Fruit fly (Drosophila melanogaster) whole organism, embryonic: Measurements from ENCODE around the gene Ctr9.

Experiments
- Atf3 ChIP-seq: fragments of 200-800 bp; sonication (Bioruptor generic); optimal IDR thresholded peaks from 3 replicates; lab custom pipeline; 2016; ENCODE audit warnings: missing biosample characterization, missing genetic modification characterization
- Awh ChIP-seq: fragments of 200-800 bp; sonication (Bioruptor generic); IDR thresholded peaks from 2 replicates; pipeline ENCODE4, ENCODE4 v1.3.6; 2022; ENCODE audit warnings: missing biosample characterization, missing genetic modification characterization
- B-H2 ChIP-seq: fragments of 200-800 bp; sonication (Bioruptor generic); optimal IDR thresholded peaks from 2 replicates; lab custom pipeline; 2018; ENCODE audit warnings: missing biosample characterization, mild to moderate bottlenecking, missing genetic modification characterization
- Bteb2 ChIP-seq: fragments of 200-800 bp; sonication (Bioruptor generic); optimal IDR thresholded peaks from 2 replicates; lab custom pipeline; 2016; ENCODE audit warnings: missing biosample characterization, missing genetic modification characterization
- CG13296 ChIP-seq: fragments of 200-800 bp; sonication (Bioruptor generic); optimal IDR thresholded peaks from 3 replicates; lab custom pipeline; 2018; ENCODE audit warnings: missing biosample characterization, mild to moderate bottlenecking, missing genetic modification characterization
- CG14667 ChIP-seq: fragments of 200-800 bp; sonication (Bioruptor generic); IDR thresholded peaks from 2 replicates; pipeline ENCODE4 v1.3.6; 2022; ENCODE audit warnings: missing biosample characterization, missing genetic modification characterization
- CG15011 ChIP-seq: fragments of 200-800 bp; sonication (Bioruptor generic); optimal IDR thresholded peaks from 3 replicates; lab custom pipeline; 2018; ENCODE audit warnings: missing biosample characterization, mild to moderate bottlenecking, missing genetic modification characterization
- CG15479 ChIP-seq: fragments of 200-800 bp; sonication (Bioruptor generic); optimal IDR thresholded peaks from 3 replicates; lab custom pipeline; 2019; ENCODE audit warnings: missing biosample characterization, mild to moderate bottlenecking, missing genetic modification characterization, moderate library complexity
- CG2120 ChIP-seq: fragments of 200-800 bp; sonication (Bioruptor generic); optimal IDR thresholded peaks from 3 replicates; lab custom pipeline; 2016; ENCODE audit warnings: missing biosample characterization, missing genetic modification characterization
- CG30403 ChIP-seq: fragments of 200-800 bp; sonication (Bioruptor generic); optimal IDR thresholded peaks from 3 replicates; lab custom pipeline; 2016; ENCODE audit warnings: missing biosample characterization, missing genetic modification characterization
- CG31441 ChIP-seq: fragments of 200-800 bp; sonication (Bioruptor generic); IDR thresholded peaks from 2 replicates; pipeline ENCODE4 v1.3.6; 2022; ENCODE audit warnings: missing biosample characterization, missing genetic modification characterization
- CG3407 ChIP-seq: fragments of 200-800 bp; sonication (Bioruptor generic); optimal IDR thresholded peaks from 2 replicates; lab custom pipeline; 2018; ENCODE audit warnings: missing biosample characterization, mild to moderate bottlenecking, missing genetic modification characterization
- CG4404 ChIP-seq: fragments of 200-800 bp; sonication (Bioruptor generic); IDR thresholded peaks from 2 replicates; pipeline ENCODE4 v1.3.6; 2022; ENCODE audit warnings: missing biosample characterization, missing genetic modification characterization
- CG4730 ChIP-seq: fragments of 200-800 bp; sonication (Bioruptor generic); IDR thresholded peaks from 2 replicates; pipeline ENCODE4 v1.3.6; 2022; ENCODE audit warnings: missing biosample characterization, missing genetic modification characterization
- CG5245 ChIP-seq: fragments of 200-800 bp; sonication (Bioruptor generic); optimal IDR thresholded peaks from 3 replicates; lab custom pipeline; 2016; ENCODE audit warnings: missing biosample characterization, missing genetic modification characterization
- CG6654 ChIP-seq: fragments of 200-800 bp; sonication (Bioruptor generic); optimal IDR thresholded peaks from 2 replicates; lab custom pipeline; 2017; ENCODE audit warnings: missing biosample characterization, mild to moderate bottlenecking, missing genetic modification characterization
- CG6683 ChIP-seq: fragments of 200-800 bp; sonication (Bioruptor generic); optimal IDR thresholded peaks from 2 replicates; lab custom pipeline; 2017; ENCODE audit warnings: missing biosample characterization, mild to moderate bottlenecking, missing genetic modification characterization, missing genetic modification reagents
- CG8478 ChIP-seq: fragments of >200 bp; optimal IDR thresholded peaks from 2 replicates; lab custom pipeline; 2018
- CG8765 ChIP-seq: fragments of 200-800 bp; sonication (Bioruptor generic); IDR thresholded peaks from 2 replicates; pipeline ENCODE4 v1.3.6; 2022; ENCODE audit warnings: missing biosample characterization, missing genetic modification characterization
- CG8924 ChIP-seq: fragments of 200-800 bp; optimal IDR thresholded peaks from 3 replicates; lab custom pipeline; 2019; ENCODE audit warnings: missing biosample characterization, mild to moderate bottlenecking, missing genetic modification characterization, moderate library complexity
- CoRest ChIP-seq: fragments of 200-800 bp; sonication (Bioruptor generic); optimal IDR thresholded peaks from 3 replicates; lab custom pipeline; 2018; ENCODE audit warnings: missing biosample characterization, mild to moderate bottlenecking, missing genetic modification characterization, moderate library complexity
- D19A ChIP-seq: fragments of 200-800 bp; optimal IDR thresholded peaks from 3 replicates; lab custom pipeline; 2019; ENCODE audit warnings: missing biosample characterization, mild to moderate bottlenecking, missing genetic modification characterization, moderate library complexity
- Dad ChIP-seq: fragments of 200-800 bp; sonication (Bioruptor generic); optimal IDR thresholded peaks from 3 replicates; lab custom pipeline; 2016; ENCODE audit warnings: missing biosample characterization, missing genetic modification characterization
- E2f2 ChIP-seq: fragments of 200-800 bp; sonication (Bioruptor generic); IDR thresholded peaks from 2 replicates; pipeline ENCODE4 v1.3.6; 2022; ENCODE audit warnings: missing biosample characterization, missing genetic modification characterization
- Fer3 ChIP-seq: fragments of 200-800 bp; sonication (Bioruptor generic); optimal IDR thresholded peaks from 2 replicates; lab custom pipeline; 2018; ENCODE audit warnings: missing biosample characterization, mild to moderate bottlenecking, missing genetic modification characterization, moderate library complexity
- Lim3 ChIP-seq: fragments of 200-800 bp; sonication (Bioruptor generic); IDR thresholded peaks from 2 replicates; pipeline ENCODE4 v1.3.6; 2022; ENCODE audit warnings: missing biosample characterization, missing genetic modification characterization
- Lpt ChIP-seq: fragments of >200 bp; optimal IDR thresholded peaks from 2 replicates; lab custom pipeline; 2018; ENCODE audit warnings: missing biosample characterization, missing genetic modification characterization
- MTF-1 ChIP-seq: fragments of 200-800 bp; sonication (Bioruptor generic); optimal IDR thresholded peaks from 2 replicates; lab custom pipeline; 2018; ENCODE audit warnings: missing biosample characterization, mild to moderate bottlenecking, missing genetic modification characterization, borderline replicate concordance
- Med ChIP-seq: fragments of 200-800 bp; sonication (Bioruptor generic); peaks from one replicate; lab custom pipeline; 2016; ENCODE audit warnings: missing biosample characterization, missing genetic modification characterization, mild to moderate bottlenecking, inconsistent platforms, moderate library complexity
- Meics ChIP-seq: fragments of 200-800 bp; sonication (Bioruptor generic); optimal IDR thresholded peaks from 2 replicates; lab custom pipeline; 2017; ENCODE audit warnings: missing biosample characterization, mild to moderate bottlenecking, missing genetic modification characterization
- Mrtf ChIP-seq: fragments of 200-800 bp; sonication (Bioruptor generic); IDR thresholded peaks from 3 replicates; pipeline ENCODE4 v1.3.6; 2022; ENCODE audit warnings: missing biosample characterization, missing genetic modification characterization
- NC2β ChIP-seq: fragments of 200-800 bp; sonication (Bioruptor generic); optimal IDR thresholded peaks from 2 replicates; lab custom pipeline; 2016; ENCODE audit warnings: missing biosample characterization, missing genetic modification characterization
- NFAT ChIP-seq: fragments of 200-800 bp; sonication (Bioruptor generic); IDR thresholded peaks from 2 replicates; pipeline ENCODE4 v1.3.6; 2022; ENCODE audit warnings: missing biosample characterization, missing genetic modification characterization
- Six4 ChIP-seq: fragments of 200-800 bp; sonication (Bioruptor generic); optimal IDR thresholded peaks from 2 replicates; lab custom pipeline; 2016; ENCODE audit warnings: missing biosample characterization, missing genetic modification characterization
- Stat92E ChIP-seq, 3 experiments: fragments of >200 bp in 2 of 3; fragments of 200-800 bp in 1 of 3; sonication (Bioruptor generic) in 1 of 3; optimal IDR thresholded peaks; 2 replicates each; lab custom pipeline; 2017 to 2019; ENCODE audit warnings: missing biosample characterization in 3 of 3, missing genetic modification characterization in 3 of 3, mild to moderate bottlenecking in 1 of 3, moderate library complexity in 1 of 3
- ac ChIP-seq: fragments of 200-800 bp; sonication (Bioruptor generic); optimal IDR thresholded peaks from 3 replicates; lab custom pipeline; 2017; ENCODE audit warnings: missing biosample characterization, mild to moderate bottlenecking, missing genetic modification characterization
- ash1 ChIP-seq: fragments of 200-800 bp; sonication (Bioruptor generic); optimal IDR thresholded peaks from 2 replicates; lab custom pipeline; 2018; ENCODE audit warnings: missing biosample characterization, mild to moderate bottlenecking, missing genetic modification characterization
- cas ChIP-seq: fragments of 200-800 bp; sonication (Bioruptor generic); IDR thresholded peaks from 2 replicates; pipeline ENCODE4 v1.3.6; 2022; ENCODE audit warnings: missing biosample characterization, missing genetic modification characterization
- caup ChIP-seq: fragments of 200-800 bp; sonication (Bioruptor generic); optimal IDR thresholded peaks from 3 replicates; lab custom pipeline; 2017; ENCODE audit warnings: missing biosample characterization, mild to moderate bottlenecking, missing genetic modification characterization, moderate library complexity; ENCODE audit not compliant: severe bottlenecking
- chm ChIP-seq: fragments of 200-800 bp; sonication (Bioruptor generic); IDR thresholded peaks from 2 replicates; pipeline ENCODE4 v1.3.6; 2022; ENCODE audit warnings: missing biosample characterization, missing genetic modification characterization
- crc ChIP-seq: fragments of 200-800 bp; sonication (Bioruptor generic); optimal IDR thresholded peaks from 2 replicates; lab custom pipeline; 2016; ENCODE audit warnings: missing biosample characterization, missing genetic modification characterization
- disco-r ChIP-seq: fragments of 200-800 bp; sonication (Bioruptor generic); optimal IDR thresholded peaks from 2 replicates; lab custom pipeline; 2016; ENCODE audit warnings: missing biosample characterization, missing genetic modification characterization
- gt ChIP-seq: fragments of 200-800 bp; sonication (Bioruptor generic); IDR thresholded peaks from 2 replicates; pipeline ENCODE4 v1.3.6; 2022; ENCODE audit warnings: missing biosample characterization, missing genetic modification characterization
- klu ChIP-seq: fragments of 200-800 bp; sonication (Bioruptor generic); IDR thresholded peaks from 2 replicates; pipeline ENCODE4 v1.3.6; 2022; ENCODE audit warnings: missing biosample characterization, missing genetic modification characterization
- lilli ChIP-seq: fragments of 200-800 bp; sonication (Bioruptor generic); optimal IDR thresholded peaks from 3 replicates; lab custom pipeline; 2016; ENCODE audit warnings: missing biosample characterization, missing genetic modification characterization
- oc ChIP-seq: fragments of 200-800 bp; sonication (Bioruptor generic); optimal IDR thresholded peaks from 2 replicates; lab custom pipeline; 2018; ENCODE audit warnings: missing biosample characterization, mild to moderate bottlenecking, missing genetic modification characterization, moderate library complexity
- pb ChIP-seq: fragments of 200-800 bp; sonication (Bioruptor generic); optimal IDR thresholded peaks from 3 replicates; lab custom pipeline; 2016; ENCODE audit warnings: missing biosample characterization, missing genetic modification characterization
- sens ChIP-seq: fragments of 200-800 bp; sonication (Bioruptor generic); peaks from one replicate; lab custom pipeline; 2016; ENCODE audit warnings: missing biosample characterization, missing genetic modification characterization
- sr ChIP-seq: fragments of 200-800 bp; sonication (Bioruptor generic); IDR thresholded peaks from 3 replicates; pipeline ENCODE4 v1.3.6; 2022; ENCODE audit warnings: missing biosample characterization, missing genetic modification characterization
- vnd ChIP-seq: fragments of 200-800 bp; sonication (Bioruptor generic); IDR thresholded peaks from 3 replicates; pipeline ENCODE4 v1.3.6; 2022; ENCODE audit warnings: missing biosample characterization, missing genetic modification characterization; ENCODE audit not compliant: partially characterized antibody
- wor ChIP-seq: fragments of 200-800 bp; sonication (Bioruptor generic); IDR thresholded peaks from 2 replicates; pipeline ENCODE4 v1.3.6; 2022; ENCODE audit warnings: missing biosample characterization, missing genetic modification characterization
- zfh2 ChIP-seq: fragments of 200-800 bp; sonication (Bioruptor generic); optimal IDR thresholded peaks from 2 replicates; lab custom pipeline; 2016; ENCODE audit warnings: missing biosample characterization, missing genetic modification characterization

Ctr9 gene

dm6 chr3L:1302234-1302949, 4.6 kb upstream of the Ctr9 start, which contains the start of the genes Rac1 and Acat2 (continued):
- TF ChIP-seq pb (GFP tag; lab: Kevin White, UChicago) (no peak), zfh2 (GFP tag; lab: Kevin White, UChicago) (no peak), CG6654 (GFP tag; lab: Kevin White, UChicago) (no peak), CG6683 (no peak), ash1 (GFP tag; lab: Kevin White, UChicago) (no peak), E2f2 (GFP tag; lab: Robert Waterston, UW) (peak; percentile 80), disco-r (GFP tag; lab: Kevin White, UChicago) (no peak), gt (GFP tag; lab: Robert Waterston, UW) (no peak), CoRest (peak; percentile 65), MTF-1 (GFP tag; lab: Kevin White, UChicago) (no peak), CG8924 (peak; percentile 31), lilli (GFP tag; lab: Kevin White, UChicago) (peak; percentile 11), CG13296 (GFP tag; lab: Kevin White, UChicago) (no peak), CG4404 (GFP tag; lab: Robert Waterston, UW) (no peak), B-H2 (no peak), klu (GFP tag; lab: Robert Waterston, UW) (no peak), CG5245 (no peak), NFAT (no peak), CG14667 (GFP tag; lab: Robert Waterston, UW) (no peak), Dad (no peak), D19A (tag; lab: Kevin White, UChicago) (no peak), Meics (GFP tag; lab: Kevin White, UChicago) (no peak), Fer3 (tag; lab: Kevin White, UChicago) (no peak), CG8765 (GFP tag; lab: Robert Waterston, UW) (no peak), Six4 (GFP tag; lab: Kevin White, UChicago) (no peak), CG8478 (lab: Kevin White, UChicago) (no peak), Med (GFP tag; lab: Kevin White, UChicago) (peak; percentile 62), vnd (no peak), sens (GFP tag; lab: Kevin White, UChicago) (peak; percentile 76), chm (GFP tag; lab: Robert Waterston, UW) (no peak), CG2120 (GFP tag; lab: Kevin White, UChicago) (peak; percentile 42), NC2β (peak; percentile 5), CG31441 (GFP tag; lab: Robert Waterston, UW) (no peak), Mrtf (GFP tag; lab: Robert Waterston, UW) (no peak), oc (tag; lab: Kevin White, UChicago) (no peak), CG3407 (GFP tag; lab: Kevin White, UChicago) (no peak), caup (GFP tag; lab: Kevin White, UChicago) (no peak), Lim3 (no peak), crc (no peak), ac (GFP tag; lab: Kevin White, UChicago) (no peak), wor (GFP tag; lab: Robert Waterston, UW) (no peak), sr (GFP tag; lab: Robert Waterston, UW) (no peak), CG15011 (GFP tag; lab: Kevin White, UChicago) (no peak), CG30403 (GFP tag; lab: Kevin White, UChicago) (no peak), Stat92E (GFP tag; optimal IDR thresholded peaks at IDR 0.05; lab: Kevin White, UChicago) (no peak), cas (GFP tag; lab: Robert Waterston, UW) (no peak), CG4730 (GFP tag; lab: Robert Waterston, UW) (no peak), Lpt (no peak), CG15479 (GFP tag; lab: Kevin White, UChicago) (no peak), Bteb2 (GFP tag; lab: Kevin White, UChicago) (no peak), Atf3 (no peak), Awh (no peak)
